Fruit fly (Drosophila melanogaster) whole organism, pupa: ENCODE measurements around the gene CG42788.

ENCODE experiments used
- CG10348 ChIP-seq: fragments of 200-800 bp; sonication (Bioruptor generic); IDR thresholded peaks from 2 replicates; pipeline ENCODE4 v1.3.6; 2022; ENCODE audit warnings: missing biosample characterization, missing genetic modification characterization
- CG12605 ChIP-seq: fragments of 200-800 bp; sonication (Bioruptor generic); IDR thresholded peaks from 2 replicates; pipeline ENCODE4 v1.3.6; 2022; ENCODE audit warnings: missing biosample characterization, missing genetic modification characterization
- CG13204 ChIP-seq: fragments of 200-800 bp; sonication (Bioruptor generic); optimal IDR thresholded peaks from 2 replicates; lab custom pipeline; 2018; ENCODE audit warnings: missing biosample characterization, mild to moderate bottlenecking, missing genetic modification characterization, moderate library complexity
- CG14655 ChIP-seq: fragments of 200-800 bp; sonication (Bioruptor generic); optimal IDR thresholded peaks from 3 replicates; lab custom pipeline; 2017; ENCODE audit warnings: mild to moderate bottlenecking, missing biosample characterization, missing genetic modification reagents, missing genetic modification characterization
- CG15710 ChIP-seq: fragments of 200-800 bp; sonication (Bioruptor generic); optimal IDR thresholded peaks from 2 replicates; lab custom pipeline; 2018; ENCODE audit warnings: missing biosample characterization, mild to moderate bottlenecking, missing genetic modification characterization, moderate library complexity
- CG17806 ChIP-seq: fragments of 200-800 bp; sonication (Bioruptor generic); optimal IDR thresholded peaks from 2 replicates; lab custom pipeline; 2018; ENCODE audit warnings: missing biosample characterization, mild to moderate bottlenecking, missing genetic modification characterization, moderate library complexity
- CG32121 ChIP-seq: fragments of 200-800 bp; sonication (Bioruptor generic); IDR thresholded peaks from 2 replicates; pipeline ENCODE4 v1.3.6; 2022; ENCODE audit warnings: missing biosample characterization, missing genetic modification characterization
- CG34367 ChIP-seq: fragments of 200-800 bp; sonication (Bioruptor generic); optimal IDR thresholded peaks from 2 replicates; lab custom pipeline; 2018; ENCODE audit warnings: missing biosample characterization, mild to moderate bottlenecking, missing genetic modification characterization
- CG4496 ChIP-seq: fragments of 200-800 bp; sonication (Bioruptor generic); IDR thresholded peaks from 3 replicates; pipeline ENCODE4 v1.3.6; 2022; ENCODE audit warnings: missing biosample characterization, missing genetic modification characterization
- CG8159 ChIP-seq: fragments of 200-800 bp; sonication (Bioruptor generic); optimal IDR thresholded peaks from 3 replicates; lab custom pipeline; 2018; ENCODE audit warnings: missing biosample characterization, mild to moderate bottlenecking, missing genetic modification characterization, moderate library complexity
- CG8301 ChIP-seq: fragments of 200-800 bp; sonication (Bioruptor generic); optimal IDR thresholded peaks from 2 replicates; lab custom pipeline; 2018; ENCODE audit warnings: missing biosample characterization, mild to moderate bottlenecking, missing genetic modification characterization
- CG9948 ChIP-seq: fragments of 200-800 bp; sonication (Bioruptor generic); optimal IDR thresholded peaks from 2 replicates; lab custom pipeline; 2018; ENCODE audit warnings: missing biosample characterization, mild to moderate bottlenecking, missing genetic modification characterization, moderate library complexity
- D1 ChIP-seq: fragments of 200-800 bp; sonication (Bioruptor generic); optimal IDR thresholded peaks from 2 replicates; lab custom pipeline; 2018; ENCODE audit warnings: missing biosample characterization, mild to moderate bottlenecking, missing genetic modification characterization, moderate library complexity
- EcR ChIP-seq: fragments of 200-800 bp; sonication (Bioruptor generic); optimal IDR thresholded peaks from 3 replicates; lab custom pipeline; 2019; ENCODE audit warnings: missing biosample characterization, missing genetic modification characterization, mild to moderate bottlenecking, moderate library complexity, missing genetic modification reagents
- Ets98B ChIP-seq: fragments of 200-800 bp; sonication (Bioruptor generic); IDR thresholded peaks from 2 replicates; pipeline ENCODE4 v1.3.6; 2022; ENCODE audit warnings: missing biosample characterization, missing genetic modification characterization
- Pif1A ChIP-seq: fragments of 200-800 bp; sonication (Bioruptor generic); optimal IDR thresholded peaks from 3 replicates; lab custom pipeline; 2016; ENCODE audit warnings: missing biosample characterization, missing genetic modification characterization
- Pif1B ChIP-seq: fragments of 200-800 bp; sonication (Bioruptor generic); optimal IDR thresholded peaks from 3 replicates; lab custom pipeline; 2016; ENCODE audit warnings: missing biosample characterization, missing genetic modification characterization
- Snoo ChIP-seq: fragments of 200-800 bp; sonication (Bioruptor generic); optimal IDR thresholded peaks from 3 replicates; lab custom pipeline; 2017; ENCODE audit warnings: missing biosample characterization, mild to moderate bottlenecking, missing genetic modification characterization, inconsistent platforms
- fd96Ca ChIP-seq: fragments of 200-800 bp; sonication (Bioruptor generic); IDR thresholded peaks from 3 replicates; pipeline ENCODE4 v1.3.6; 2022; ENCODE audit warnings: missing biosample characterization, missing genetic modification characterization
- gl ChIP-seq: fragments of 200-800 bp; sonication (Bioruptor generic); optimal IDR thresholded peaks from 2 replicates; lab custom pipeline; 2018; ENCODE audit warnings: missing biosample characterization, mild to moderate bottlenecking, missing genetic modification characterization
- rn ChIP-seq: fragments of 200-800 bp; sonication (Bioruptor generic); IDR thresholded peaks from 2 replicates; pipeline ENCODE4 v1.3.6; 2022; ENCODE audit warnings: missing biosample characterization, missing genetic modification characterization

The CG42788 gene

DNA sequence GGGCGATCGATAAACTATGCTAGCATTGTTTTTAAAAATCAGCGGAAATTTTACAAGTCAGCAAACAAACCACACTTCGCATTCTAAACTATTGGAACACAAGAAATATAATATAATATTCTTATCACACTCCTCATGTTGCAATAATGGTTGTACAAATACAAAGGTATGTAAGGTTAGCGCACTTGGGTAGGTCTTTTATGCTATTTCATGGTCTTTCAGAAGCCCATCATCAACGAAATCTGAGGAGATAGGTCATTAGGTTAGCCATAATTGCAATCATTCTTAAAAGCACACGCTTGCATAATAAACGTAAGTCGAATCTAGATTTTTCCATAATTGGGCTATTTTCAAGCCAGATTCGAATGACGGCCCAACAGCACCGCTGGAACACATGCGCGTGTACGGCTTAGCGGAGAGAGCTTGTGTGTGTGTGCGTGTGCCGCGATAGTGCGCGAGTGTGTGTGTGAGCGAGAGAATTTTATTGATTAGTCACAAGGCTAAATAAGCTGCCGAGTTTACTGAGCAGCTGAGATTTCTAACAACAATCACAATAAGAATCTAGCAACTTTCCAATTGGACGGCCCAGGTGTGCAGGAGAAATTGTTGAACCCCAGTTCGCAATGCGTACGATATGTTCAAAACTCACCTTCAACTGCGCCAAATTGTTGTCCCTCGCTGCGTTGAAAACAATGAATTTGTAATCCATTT is 37.4 kb downstream of the CG42788 start:
- TF ChIP-seq CG14655 (GFP tag; lab: Kevin White, UChicago) (peak; percentile 30), CG34367 (tag; lab: Kevin White, UChicago) (no peak), Snoo (tag; lab: Kevin White, UChicago) (peak; percentile 15), CG8159 (tag; lab: Kevin White, UChicago) (peak; percentile 3)

DNA sequence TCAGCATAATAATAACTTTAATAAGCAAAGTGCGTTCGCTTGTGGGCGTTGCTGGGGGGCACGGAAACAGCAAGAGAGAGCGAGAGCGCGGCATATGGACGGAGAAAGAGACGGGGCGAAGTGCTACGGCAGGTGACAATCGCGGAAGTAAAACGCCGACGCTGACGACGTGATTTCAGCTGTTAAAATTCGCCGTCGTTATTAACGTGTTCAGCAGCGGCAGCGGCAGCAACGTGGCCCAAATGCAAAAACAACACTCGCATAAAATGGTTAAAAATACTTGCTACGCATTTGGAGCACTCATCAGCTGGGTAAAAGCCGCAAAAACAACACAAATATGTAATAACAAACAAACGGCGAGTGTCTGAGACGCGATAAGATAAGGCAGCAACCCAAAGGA is 38.9 kb downstream of the CG42788 start:
- no peak for TF ChIP-seq CG34367 (tag; lab: Kevin White, UChicago)
- TF ChIP-seq CG8301 (tag; lab: Kevin White, UChicago), result no peak
- peak; percentile 13; the same call in 1 of the 3 replicates for TF ChIP-seq CG4496
- TF ChIP-seq, all 21 proteins: peak for 1

DNA sequence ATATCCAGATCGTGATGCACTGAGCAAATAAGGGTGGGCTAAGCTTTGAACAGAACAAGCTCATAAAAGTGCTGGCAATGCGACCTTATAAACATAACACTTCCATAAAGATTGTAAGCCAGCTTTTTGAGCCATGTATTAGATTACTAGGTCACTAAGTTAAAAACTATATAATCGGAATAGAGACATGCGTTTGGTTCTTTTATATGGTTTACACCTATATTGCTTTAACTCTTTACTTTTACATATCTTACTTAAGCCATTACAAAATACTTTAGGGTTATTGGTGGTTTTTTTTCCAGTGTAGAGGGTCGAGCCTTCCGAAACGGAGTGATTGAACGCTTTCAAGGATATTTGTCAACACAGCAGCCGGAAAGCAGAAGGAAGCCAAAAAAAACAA is 39.4 kb downstream of the CG42788 start:
- TF ChIP-seq CG8159 (tag; lab: Kevin White, UChicago), result peak; percentile 90
- TF ChIP-seq fd96Ca (GFP tag; lab: Robert Waterston, UW), result no peak
- no peak for TF ChIP-seq CG12605 (GFP tag; lab: Robert Waterston, UW)
- no peak for TF ChIP-seq CG10348
- TF ChIP-seq CG32121, result no peak
- TF ChIP-seq CG17806 (tag; lab: Kevin White, UChicago), result peak; percentile 71
- peak; percentile 82 for TF ChIP-seq Pif1A
- TF ChIP-seq gl, result peak; percentile 47
- TF ChIP-seq CG8301 (tag; lab: Kevin White, UChicago), result peak; percentile 65
- TF ChIP-seq CG34367 (tag; lab: Kevin White, UChicago), result peak; percentile 78
- no peak for TF ChIP-seq rn (GFP tag; lab: Robert Waterston, UW)
- peak; percentile 89 for TF ChIP-seq EcR (GFP tag; lab: Kevin White, UChicago)
- peak; percentile 74 for TF ChIP-seq CG14655 (GFP tag; lab: Kevin White, UChicago)
- TF ChIP-seq Ets98B (GFP tag; lab: Robert Waterston, UW), result no peak
- peak; percentile 49 for TF ChIP-seq D1 (tag; lab: Kevin White, UChicago)
- TF ChIP-seq CG13204 (GFP tag; lab: Kevin White, UChicago), result peak; percentile 38
- peak; percentile 82 for TF ChIP-seq CG9948 (tag; lab: Kevin White, UChicago)
- peak; percentile 33; the same call in 1 of the 3 replicates for TF ChIP-seq CG4496
- peak; percentile 78 for TF ChIP-seq Snoo (tag; lab: Kevin White, UChicago)
- peak; percentile 61 for TF ChIP-seq Pif1B (GFP tag; lab: Kevin White, UChicago)
- TF ChIP-seq CG15710 (tag; lab: Kevin White, UChicago), result peak; percentile 90

DNA sequence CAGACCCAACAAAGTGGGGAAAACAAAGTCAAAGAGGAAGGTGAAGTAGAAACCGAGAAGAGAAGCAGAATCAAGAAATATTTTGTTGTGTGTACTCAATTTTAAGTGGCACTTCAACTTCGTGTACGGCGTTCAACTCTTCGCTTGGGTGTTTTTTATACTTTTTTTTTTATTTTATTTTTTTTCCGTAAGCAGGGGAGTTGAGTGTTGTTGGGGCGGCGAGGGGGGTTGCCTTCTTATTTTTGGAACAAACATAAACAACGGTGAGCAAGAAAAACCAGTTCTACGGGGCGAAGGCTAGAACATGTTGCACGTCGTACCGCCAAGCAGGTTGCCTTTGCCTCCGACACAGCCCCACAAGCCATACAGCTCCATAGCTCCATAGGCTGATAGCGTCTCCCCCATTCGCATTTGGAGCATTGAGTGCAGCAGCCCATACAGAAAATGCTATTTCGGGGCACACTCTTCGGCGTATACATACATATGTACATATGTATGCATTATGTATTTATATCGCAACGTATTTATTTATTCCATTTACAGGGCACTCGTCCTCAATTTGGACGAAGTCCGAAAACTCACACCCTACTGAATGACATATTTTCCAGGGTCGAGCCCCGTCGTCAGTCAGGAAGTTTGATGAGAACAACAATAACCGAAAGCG is 39.9 kb downstream of the CG42788 start:
- TF ChIP-seq rn (GFP tag; lab: Robert Waterston, UW) (peak; percentile 26; the same call in 1 of the 2 replicates), CG13204 (GFP tag; lab: Kevin White, UChicago) (peak; percentile 89), CG8159 (tag; lab: Kevin White, UChicago) (peak; percentile 56), CG34367 (tag; lab: Kevin White, UChicago) (peak; percentile 56), CG9948 (tag; lab: Kevin White, UChicago) (no peak), Pif1A (peak; percentile 42), CG4496 (peak; percentile 85), CG8301 (tag; lab: Kevin White, UChicago) (peak; percentile 41), CG15710 (tag; lab: Kevin White, UChicago) (peak; percentile 67), Pif1B (GFP tag; lab: Kevin White, UChicago) (peak; percentile 61), Snoo (tag; lab: Kevin White, UChicago) (no peak), CG12605 (GFP tag; lab: Robert Waterston, UW) (peak; percentile 84), CG14655 (GFP tag; lab: Kevin White, UChicago) (peak; percentile 42), fd96Ca (GFP tag; lab: Robert Waterston, UW) (peak; percentile 64; the same call in 1 of the 3 replicates), CG10348 (no peak), D1 (tag; lab: Kevin White, UChicago) (no peak), gl (peak; percentile 79), Ets98B (GFP tag; lab: Robert Waterston, UW) (peak; percentile 76), EcR (GFP tag; lab: Kevin White, UChicago) (peak; percentile 83), CG32121 (peak; percentile 72), CG17806 (tag; lab: Kevin White, UChicago) (peak; percentile 46)
- TF ChIP-seq, all 21 proteins: peak for 17

DNA sequence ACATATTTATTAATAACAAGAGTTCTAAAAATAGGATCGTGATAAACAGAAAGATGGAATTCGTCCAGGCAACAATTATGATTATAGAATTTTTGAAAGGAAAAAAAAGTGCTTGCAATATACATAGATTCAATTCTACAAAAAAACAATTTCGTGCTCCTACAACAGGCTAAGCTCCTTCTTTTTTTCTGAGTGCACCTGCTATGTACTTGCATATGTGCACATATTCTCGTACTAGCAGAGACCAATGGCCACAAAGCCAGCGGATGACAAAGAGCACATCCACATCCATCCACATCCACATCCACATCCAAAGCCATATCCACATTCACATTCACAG is 41.8 kb downstream of the CG42788 start:
- TF ChIP-seq Ets98B (GFP tag; lab: Robert Waterston, UW) (peak; percentile 36; the same call in 1 of the 2 replicates), CG4496 (peak; percentile 66), Snoo (tag; lab: Kevin White, UChicago) (peak; percentile 21), CG34367 (tag; lab: Kevin White, UChicago) (peak; percentile 79), CG9948 (tag; lab: Kevin White, UChicago) (peak; percentile 80), gl (peak; percentile 10), CG32121 (no peak), Pif1A (peak; percentile 59), CG12605 (GFP tag; lab: Robert Waterston, UW) (no peak), CG8159 (tag; lab: Kevin White, UChicago) (peak; percentile 81), rn (GFP tag; lab: Robert Waterston, UW) (0 out of 2 replicates have a peak, but pooled peaks have one; percentile 18), CG14655 (GFP tag; lab: Kevin White, UChicago) (peak; percentile 72), Pif1B (GFP tag; lab: Kevin White, UChicago) (peak; percentile 50), fd96Ca (GFP tag; lab: Robert Waterston, UW) (no peak; the same call in 2 of the 3 replicates), EcR (GFP tag; lab: Kevin White, UChicago) (peak; percentile 71), CG13204 (GFP tag; lab: Kevin White, UChicago) (peak; percentile 48), CG8301 (tag; lab: Kevin White, UChicago) (peak; percentile 70), CG10348 (no peak), CG15710 (tag; lab: Kevin White, UChicago) (peak; percentile 82), D1 (tag; lab: Kevin White, UChicago) (peak; percentile 61), CG17806 (tag; lab: Kevin White, UChicago) (peak; percentile 81)
